Fruit fly (Drosophila melanogaster) whole organism, embryonic: Measurements from ENCODE around the gene CG17249.

Experiments used
- Awh ChIP-seq: fragments of 200-800 bp; sonication (Bioruptor generic); IDR thresholded peaks from 2 replicates; pipeline ENCODE4, ENCODE4 v1.3.6; 2022; ENCODE audit warnings: missing biosample characterization, missing genetic modification characterization
- Bdp1 ChIP-seq: fragments of 200-800 bp; sonication (Bioruptor generic); optimal IDR thresholded peaks from 3 replicates; lab custom pipeline; 2016; ENCODE audit warnings: missing biosample characterization, missing genetic modification characterization
- CG10543 ChIP-seq: fragments of 200-800 bp; sonication (Bioruptor generic); optimal IDR thresholded peaks from 3 replicates; lab custom pipeline; 2017; ENCODE audit warnings: missing biosample characterization, mild to moderate bottlenecking, missing genetic modification characterization, moderate library complexity
- CG11085 ChIP-seq: fragments of 200-800 bp; sonication (Bioruptor generic); IDR thresholded peaks from 2 replicates; pipeline ENCODE4 v1.3.6; 2022; ENCODE audit warnings: missing biosample characterization, missing genetic modification characterization
- CG11695 ChIP-seq: fragments of 200-800 bp; sonication (Bioruptor generic); IDR thresholded peaks from 3 replicates; pipeline ENCODE4 v1.3.6; 2022; ENCODE audit warnings: missing biosample characterization, missing genetic modification characterization
- CG12155 ChIP-seq: fragments of 200-800 bp; sonication (Bioruptor generic); optimal IDR thresholded peaks from 3 replicates; lab custom pipeline; 2016; ENCODE audit warnings: missing biosample characterization, missing genetic modification characterization
- CG12219 ChIP-seq: fragments of 200-800 bp; sonication (Bioruptor generic); optimal IDR thresholded peaks from 3 replicates; lab custom pipeline; 2018; ENCODE audit warnings: missing biosample characterization, mild to moderate bottlenecking, missing genetic modification characterization
- CG12236 ChIP-seq: fragments of 200-800 bp; sonication (Bioruptor generic); optimal IDR thresholded peaks from 2 replicates; lab custom pipeline; 2016; ENCODE audit warnings: missing biosample characterization, missing genetic modification characterization
- CG14860 ChIP-seq: fragments of 200-800 bp; sonication (Bioruptor generic); IDR thresholded peaks from 3 replicates; pipeline ENCODE4 v1.3.6; 2022; ENCODE audit warnings: missing biosample characterization, missing genetic modification characterization; ENCODE audit not compliant: partially characterized antibody
- CG15514 ChIP-seq: fragments of 200-800 bp; sonication (Bioruptor generic); optimal IDR thresholded peaks from 3 replicates; lab custom pipeline; 2017; ENCODE audit warnings: missing biosample characterization, missing genetic modification characterization, mild to moderate bottlenecking, moderate library complexity, missing genetic modification reagents
- CG17359 ChIP-seq: fragments of 200-800 bp; sonication (Bioruptor generic); optimal IDR thresholded peaks from 3 replicates; lab custom pipeline; 2018; ENCODE audit warnings: missing biosample characterization, mild to moderate bottlenecking, missing genetic modification characterization, moderate library complexity
- CG17612 ChIP-seq: fragments of 200-800 bp; sonication (Bioruptor generic); IDR thresholded peaks from 2 replicates; pipeline ENCODE4 v1.3.6; 2022; ENCODE audit warnings: missing biosample characterization, missing genetic modification characterization
- CG17912 ChIP-seq: fragments of 200-800 bp; sonication (Bioruptor generic); optimal IDR thresholded peaks from 2 replicates; lab custom pipeline; 2018; ENCODE audit warnings: missing biosample characterization, mild to moderate bottlenecking, missing genetic modification characterization
- CG30431 ChIP-seq: fragments of 200-800 bp; sonication (Bioruptor generic); optimal IDR thresholded peaks from 2 replicates; lab custom pipeline; 2017; ENCODE audit warnings: missing biosample characterization, missing genetic modification characterization
- CG31365 ChIP-seq: fragments of 200-800 bp; sonication (Bioruptor generic); optimal IDR thresholded peaks from 2 replicates; lab custom pipeline; 2018; ENCODE audit warnings: missing biosample characterization, mild to moderate bottlenecking, missing genetic modification characterization
- CG34422 ChIP-seq: fragments of 200-800 bp; sonication (Bioruptor generic); IDR thresholded peaks from 3 replicates; pipeline ENCODE4 v1.3.6; 2022; ENCODE audit warnings: missing biosample characterization, missing genetic modification characterization
- CG9727 ChIP-seq: fragments of 200-800 bp; sonication (Bioruptor generic); optimal IDR thresholded peaks from 3 replicates; lab custom pipeline; 2017; ENCODE audit warnings: missing biosample characterization, mild to moderate bottlenecking, missing genetic modification characterization
- CG9932 ChIP-seq: fragments of 200-800 bp; sonication (Bioruptor generic); IDR thresholded peaks from 2 replicates; pipeline ENCODE4 v1.3.6; 2022; ENCODE audit warnings: missing biosample characterization, missing genetic modification characterization
- CHES-1-like ChIP-seq: fragments of 200-800 bp; sonication (Bioruptor generic); optimal IDR thresholded peaks from 2 replicates; lab custom pipeline; 2016; ENCODE audit warnings: missing biosample characterization, missing genetic modification characterization
- Dbx ChIP-seq: fragments of 200-800 bp; sonication (Bioruptor generic); IDR thresholded peaks from 3 replicates; pipeline ENCODE4 v1.3.6; 2022; ENCODE audit warnings: missing biosample characterization, missing genetic modification characterization
- Dp ChIP-seq: fragments of 200-800 bp; sonication (Bioruptor generic); optimal IDR thresholded peaks from 2 replicates; lab custom pipeline; 2018; ENCODE audit warnings: missing biosample characterization, mild to moderate bottlenecking, missing genetic modification characterization, moderate library complexity
- Drgx ChIP-seq: fragments of 200-800 bp; sonication (Bioruptor generic); IDR thresholded peaks from 2 replicates; pipeline ENCODE4 v1.3.6; 2022; ENCODE audit warnings: missing biosample characterization, missing genetic modification characterization
- E2f2 ChIP-seq: fragments of 200-800 bp; sonication (Bioruptor generic); IDR thresholded peaks from 2 replicates; pipeline ENCODE4 v1.3.6; 2022; ENCODE audit warnings: missing biosample characterization, missing genetic modification characterization
- Ets97D ChIP-seq: fragments of 200-800 bp; sonication (Bioruptor generic); optimal IDR thresholded peaks from 3 replicates; lab custom pipeline; 2016; ENCODE audit warnings: missing biosample characterization, missing genetic modification characterization
- Fer1 ChIP-seq: fragments of 200-800 bp; sonication (Bioruptor generic); optimal IDR thresholded peaks from 2 replicates; lab custom pipeline; 2017; ENCODE audit warnings: missing biosample characterization, mild to moderate bottlenecking, missing genetic modification characterization
- HLH4C ChIP-seq: fragments of 200-800 bp; sonication (Bioruptor generic); IDR thresholded peaks from 3 replicates; pipeline ENCODE4 v1.3.6; 2022; ENCODE audit warnings: missing biosample characterization, missing genetic modification characterization; ENCODE audit not compliant: partially characterized antibody
- Hand ChIP-seq: fragments of 200-800 bp; sonication (Bioruptor generic); optimal IDR thresholded peaks from 2 replicates; lab custom pipeline; 2017; ENCODE audit warnings: mild to moderate bottlenecking, missing biosample characterization, missing genetic modification reagents, missing genetic modification characterization
- Hr51 ChIP-seq, 2 experiments: fragments of 200-800 bp; sonication (Bioruptor generic); optimal IDR thresholded peaks; 2 replicates in 1 of 2; 3 replicates in 1 of 2; lab custom pipeline; 2016 to 2018; ENCODE audit warnings: missing biosample characterization in 2 of 2, missing genetic modification characterization in 2 of 2, mild to moderate bottlenecking in 1 of 2, moderate library complexity in 1 of 2
- Meics ChIP-seq: fragments of 200-800 bp; sonication (Bioruptor generic); optimal IDR thresholded peaks from 2 replicates; lab custom pipeline; 2017; ENCODE audit warnings: missing biosample characterization, mild to moderate bottlenecking, missing genetic modification characterization
- NC2α ChIP-seq: fragments of 200-800 bp; sonication (Bioruptor generic); optimal IDR thresholded peaks from 2 replicates; lab custom pipeline; 2016; ENCODE audit warnings: missing biosample characterization, missing genetic modification characterization
- Optix ChIP-seq: fragments of 200-800 bp; sonication (Bioruptor generic); IDR thresholded peaks from 3 replicates; pipeline ENCODE4 v1.3.6; 2022; ENCODE audit warnings: missing biosample characterization, missing genetic modification characterization
- Ptx1 ChIP-seq: fragments of 200-800 bp; sonication (Bioruptor generic); IDR thresholded peaks from 2 replicates; pipeline ENCODE4 v1.3.6; 2022; ENCODE audit warnings: missing biosample characterization, missing genetic modification characterization
- Sry-β ChIP-seq: fragments of 200-800 bp; sonication (Bioruptor generic); optimal IDR thresholded peaks from 2 replicates; lab custom pipeline; 2018; ENCODE audit warnings: missing biosample characterization, mild to moderate bottlenecking, missing genetic modification characterization, moderate library complexity
- TFAM ChIP-seq: fragments of 200-800 bp; sonication (Bioruptor generic); optimal IDR thresholded peaks from 2 replicates; lab custom pipeline; 2017; ENCODE audit warnings: missing biosample characterization, missing genetic modification characterization, inconsistent platforms
- ara ChIP-seq: fragments of 200-800 bp; sonication (Bioruptor generic); IDR thresholded peaks from 2 replicates; pipeline ENCODE4 v1.3.6; 2022; ENCODE audit warnings: missing biosample characterization, missing genetic modification characterization
- bigmax ChIP-seq: fragments of 200-800 bp; sonication (Bioruptor generic); optimal IDR thresholded peaks from 2 replicates; lab custom pipeline; 2018; ENCODE audit warnings: missing biosample characterization, mild to moderate bottlenecking, missing genetic modification characterization
- bsh ChIP-seq, 2 experiments: fragments of 200-800 bp; sonication (Bioruptor generic); optimal IDR thresholded peaks; 2 replicates each; lab custom pipeline; 2017 to 2018; ENCODE audit warnings: mild to moderate bottlenecking in 2 of 2, missing biosample characterization in 2 of 2, missing genetic modification characterization in 2 of 2, moderate library complexity in 1 of 2
- chm ChIP-seq: fragments of 200-800 bp; sonication (Bioruptor generic); IDR thresholded peaks from 2 replicates; pipeline ENCODE4 v1.3.6; 2022; ENCODE audit warnings: missing biosample characterization, missing genetic modification characterization
- ems ChIP-seq: fragments of 200-800 bp; sonication (Bioruptor generic); optimal IDR thresholded peaks from 3 replicates; lab custom pipeline; 2016; ENCODE audit warnings: missing biosample characterization, missing genetic modification characterization
- en ChIP-seq: fragments of 200-800 bp; sonication (Bioruptor generic); optimal IDR thresholded peaks from 2 replicates; lab custom pipeline; 2016; ENCODE audit warnings: missing biosample characterization, missing genetic modification characterization
- esg ChIP-seq: fragments of 200-800 bp; sonication (Bioruptor generic); conservative IDR thresholded peaks from 2 replicates; pipeline ENCODE4 v1.3.6; 2022; ENCODE audit warnings: missing biosample characterization, missing genetic modification characterization
- gcm2 ChIP-seq: fragments of 200-800 bp; sonication (Bioruptor generic); optimal IDR thresholded peaks from 2 replicates; lab custom pipeline; 2016; ENCODE audit warnings: missing biosample characterization, missing genetic modification characterization
- her ChIP-seq: fragments of 200-800 bp; sonication (Bioruptor generic); optimal IDR thresholded peaks from 2 replicates; lab custom pipeline; 2016; ENCODE audit warnings: missing biosample characterization, missing genetic modification characterization
- jing ChIP-seq: fragments of 200-800 bp; sonication (Bioruptor generic); optimal IDR thresholded peaks from 2 replicates; lab custom pipeline; 2018; ENCODE audit warnings: missing biosample characterization, mild to moderate bottlenecking, missing genetic modification characterization
- klu ChIP-seq: fragments of 200-800 bp; sonication (Bioruptor generic); IDR thresholded peaks from 2 replicates; pipeline ENCODE4 v1.3.6; 2022; ENCODE audit warnings: missing biosample characterization, missing genetic modification characterization
- kni ChIP-seq: fragments of 200-800 bp; sonication (Bioruptor generic); optimal IDR thresholded peaks from 3 replicates; lab custom pipeline; 2017; ENCODE audit warnings: mild to moderate bottlenecking, missing biosample characterization, missing genetic modification reagents, missing genetic modification characterization
- otp ChIP-seq: fragments of 200-800 bp; sonication (Bioruptor generic); IDR thresholded peaks from 3 replicates; pipeline ENCODE4, ENCODE4 v1.3.6; 2022; ENCODE audit warnings: missing biosample characterization, missing genetic modification characterization
- stc ChIP-seq: fragments of 200-800 bp; sonication (Bioruptor generic); IDR thresholded peaks from 2 replicates; pipeline ENCODE4 v1.3.6; 2022; ENCODE audit warnings: missing biosample characterization, missing genetic modification characterization
- sug ChIP-seq: fragments of 200-800 bp; optimal IDR thresholded peaks from 2 replicates; lab custom pipeline; 2019; ENCODE audit warnings: missing biosample characterization, mild to moderate bottlenecking, missing genetic modification characterization, moderate library complexity
- zen ChIP-seq: fragments of 200-800 bp; sonication (Bioruptor generic); optimal IDR thresholded peaks from 3 replicates; lab custom pipeline; 2018; ENCODE audit warnings: missing biosample characterization, mild to moderate bottlenecking, missing genetic modification characterization, moderate library complexity

The CG17249 gene

dm6 chr3L:1644920-1645567 lies 2.2 kb downstream of the CG17249 start, which contains the start of the genes alphaCOP and CG13919 (continued):
- TF ChIP-seq kni (GFP tag; lab: Kevin White, UChicago) (peak; percentile 67), Dp (peak; percentile 50), CG9932 (peak; percentile 99), jing (GFP tag; lab: Kevin White, UChicago) (peak; percentile 90), Hand (GFP tag; lab: Kevin White, UChicago) (peak; percentile 91), Drgx (GFP tag; lab: Robert Waterston, UW) (peak; percentile 96), E2f2 (peak; percentile 86), CG9727 (GFP tag; lab: Kevin White, UChicago) (peak; percentile 98), CG34422 (GFP tag; lab: Robert Waterston, UW) (peak; percentile 99), en (GFP tag; lab: Kevin White, UChicago) (peak; percentile 65), CG30431 (peak; percentile 93), zen (tag; lab: Kevin White, UChicago) (peak; percentile 89), ara (GFP tag; lab: Robert Waterston, UW) (peak; percentile 96), bigmax (GFP tag; lab: Kevin White, UChicago) (peak; percentile 20), Bdp1 (GFP tag; lab: Kevin White, UChicago) (peak; percentile 88), Dbx (GFP tag; lab: Robert Waterston, UW) (peak; percentile 93), her (peak; percentile 69), bsh (GFP tag; optimal IDR thresholded peaks at IDR 0.05; lab: Kevin White, UChicago) (peak; percentile 86 to 98), CG11085 (peak; percentile 96), Fer1 (GFP tag; lab: Kevin White, UChicago) (peak; percentile 91), gcm2 (GFP tag; lab: Kevin White, UChicago) (peak; percentile 90), CG14860 (GFP tag; lab: Robert Waterston, UW) (no peak), CG12236 (GFP tag; lab: Kevin White, UChicago) (peak; percentile 85), CG12155 (GFP tag; lab: Kevin White, UChicago) (peak; percentile 96), CG12219 (GFP tag; lab: Kevin White, UChicago) (peak; percentile 91), CG17912 (GFP tag; lab: Kevin White, UChicago) (peak; percentile 84), HLH4C (GFP tag; lab: Robert Waterston, UW) (no peak), CG10543 (GFP tag; lab: Kevin White, UChicago) (peak; percentile 90), sug (tag; lab: Kevin White, UChicago) (peak; percentile 94), Optix (GFP tag; lab: Robert Waterston, UW) (peak; percentile 95), chm (GFP tag; lab: Robert Waterston, UW) (peak; percentile 98), TFAM (peak; percentile 75), otp (peak; percentile 98), CG31365 (peak; percentile 65), Awh (GFP tag; lab: Robert Waterston, UW) (peak; percentile 98), CG17359 (tag; lab: Kevin White, UChicago) (peak; percentile 95), CG11695 (GFP tag; lab: Robert Waterston, UW) (peak; percentile 95), stc (GFP tag; lab: Robert Waterston, UW) (peak; percentile 95), Hr51 (GFP tag; optimal IDR thresholded peaks at IDR 0.05; lab: Kevin White, UChicago) (peak; percentile 93 to 97), NC2α (GFP tag; lab: Kevin White, UChicago) (peak; percentile 75), Meics (peak; percentile 94), esg (peak; percentile 98), Sry-β (GFP tag; lab: Kevin White, UChicago) (peak; percentile 60), ems (GFP tag; lab: Kevin White, UChicago) (peak; percentile 96), Ets97D (GFP tag; lab: Kevin White, UChicago) (peak; percentile 90), CG15514 (GFP tag; lab: Kevin White, UChicago) (peak; percentile 90), CG17612 (GFP tag; lab: Robert Waterston, UW) (peak; percentile 96), klu (GFP tag; lab: Robert Waterston, UW) (peak; percentile 89), CHES-1-like (GFP tag; lab: Kevin White, UChicago) (peak; percentile 91), Ptx1 (GFP tag; lab: Robert Waterston, UW) (peak; percentile 99)
